Worm (Caenorhabditis elegans) whole organism, dauer: Measurements from ENCODE around the gene nspc-5.

Experiments
- unc-62 ChIP-seq: sonication (generic microtip); optimal IDR thresholded peaks from 2 replicates; lab custom pipeline; 2017; ENCODE audit warnings: missing biosample characterization, missing genetic modification reagents, missing genetic modification characterization

nspc-5 gene

ce11 chrX:8570997-8571517 lies 32.5 kb downstream of the nspc-5 start, which contains the start of gene jmjd-3.1:
jmjd-3.1 (plus strand) TSS chrX:8571047.
- TF ChIP-seq unc-62 (GFP tag; lab: Kevin White, UChicago): no peak

ce11 chrX:8580217-8580616 lies 41.7 kb downstream of the nspc-5 start, which contains the start of gene F18E9.4:
F18E9.4 (plus strand) TSS chrX:8580517.
- TF ChIP-seq unc-62 (GFP tag; lab: Kevin White, UChicago): no peak

DNA sequence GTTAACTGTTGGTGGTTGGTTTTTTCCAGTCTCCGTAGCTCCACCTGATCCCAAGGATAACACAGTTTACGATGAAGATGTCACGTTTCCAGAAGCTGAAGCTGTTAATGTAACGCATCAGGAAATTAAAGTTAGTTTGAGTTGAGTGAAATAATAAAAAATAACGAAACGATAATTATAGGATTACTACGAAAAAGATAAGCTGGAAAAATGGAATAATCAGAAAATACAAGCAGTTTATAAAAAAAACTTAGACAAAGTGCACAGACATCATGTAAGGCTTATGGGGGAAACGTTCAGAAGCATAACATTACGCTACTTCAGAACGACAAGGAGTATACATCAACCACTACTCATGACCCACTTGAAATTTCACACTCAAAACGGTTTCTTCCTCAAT lies 42.9 kb downstream of the nspc-5 start, which contains the start of gene F18E9.8:
F18E9.8 (minus strand) TSS at position 101 of the 400 bp plus-strand sequence.
- TF ChIP-seq unc-62 (GFP tag; lab: Kevin White, UChicago): no peak

DNA sequence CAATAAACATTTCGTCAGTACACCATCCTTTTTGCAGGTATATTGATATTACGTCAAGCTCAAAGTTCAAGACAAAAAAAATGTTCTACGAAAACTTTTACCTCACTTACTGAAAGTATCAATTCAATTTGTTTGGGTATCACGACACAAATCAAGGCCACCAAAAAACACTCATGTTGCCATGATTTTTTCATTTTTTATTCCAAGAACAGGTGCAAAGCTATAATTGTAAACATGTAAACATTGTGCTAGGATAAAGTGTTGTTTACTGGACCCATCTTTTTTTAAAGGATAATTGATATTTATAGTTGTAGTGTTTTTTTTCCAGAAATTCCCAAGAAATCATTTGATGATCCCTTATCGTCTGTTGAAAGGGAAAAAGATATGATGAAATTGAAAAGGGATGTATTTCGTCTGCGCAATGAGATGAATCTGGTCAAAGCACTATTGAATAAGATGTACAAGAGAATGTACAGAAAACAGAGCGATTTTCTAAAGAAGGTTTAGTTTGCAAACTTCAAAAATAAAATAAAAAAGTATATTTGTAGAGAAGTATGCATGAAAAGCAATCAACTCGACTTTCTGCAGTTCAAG lies 44.3 kb downstream of the nspc-5 start:
- no peak for TF ChIP-seq unc-62 (GFP tag; lab: Kevin White, UChicago)

DNA sequence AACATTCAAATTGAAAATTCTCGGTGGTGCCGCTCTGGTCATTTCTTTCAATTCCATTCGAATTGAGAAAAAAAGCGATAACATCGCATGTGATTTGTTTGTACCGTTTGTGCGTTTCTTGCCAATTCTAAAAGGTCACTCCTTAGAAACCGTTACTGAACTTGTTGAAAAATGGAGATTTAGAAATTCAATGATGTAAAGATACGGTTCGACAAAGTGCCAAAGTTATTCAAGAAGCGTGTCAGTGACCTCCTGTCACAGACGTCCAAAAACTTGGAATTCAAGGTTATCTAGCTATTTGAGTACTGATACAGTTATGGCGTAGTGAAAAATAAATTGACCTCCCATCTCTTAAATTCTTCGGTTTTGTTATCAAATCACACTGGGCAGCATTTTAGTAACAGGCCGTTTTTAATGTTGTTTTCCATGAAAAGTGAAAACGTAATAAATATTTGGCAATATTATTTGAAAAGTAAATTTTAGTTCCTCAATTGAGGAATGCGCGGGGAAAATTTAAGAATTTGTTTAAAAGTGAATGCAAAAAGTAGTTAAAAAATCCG lies 46.4 kb downstream of the nspc-5 start:
- TF ChIP-seq unc-62 (GFP tag; lab: Kevin White, UChicago): no peak

DNA sequence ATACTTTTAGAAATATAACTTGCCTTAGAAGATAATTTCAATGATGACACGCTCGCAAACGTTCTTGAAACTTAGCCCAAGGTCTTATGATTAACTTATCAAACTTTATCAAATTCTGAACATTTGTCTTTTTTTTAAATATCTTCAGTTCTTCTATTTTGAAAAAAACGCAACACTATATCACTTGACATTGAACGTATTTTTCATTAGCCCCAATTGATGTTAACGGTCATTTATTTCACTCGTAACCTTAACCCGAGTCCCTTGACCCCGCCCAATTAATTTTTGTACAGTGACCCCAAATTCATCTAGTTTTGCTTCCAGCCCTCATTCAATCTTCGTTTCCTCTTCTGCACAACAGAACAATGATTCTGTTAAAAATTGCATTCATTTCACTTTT lies 47.3 kb downstream of the nspc-5 start, which contains the start of gene F18E9.3:
F18E9.3 (plus strand) TSS at position 311 of the 400 bp plus-strand sequence.
- no peak for TF ChIP-seq unc-62 (GFP tag; lab: Kevin White, UChicago)
